Worm (Caenorhabditis elegans) whole organism, L2 larva: ENCODE results near the gene K02D10.3.
A peak's percentile ranks its signal among the peaks of the same experiment; 100 is the strongest.

Experiments
- C34F6.9 ChIP-seq: fragments of 150-350 bp; optimal IDR thresholded peaks from 2 replicates; lab custom pipeline; 2014; ENCODE audit warnings: missing biosample characterization, missing genetic modification characterization
- F13H6.1 ChIP-seq: sonication (generic microtip); optimal IDR thresholded peaks from 2 replicates; lab custom pipeline; 2016; ENCODE audit warnings: missing genetic modification characterization, missing compliant biosample characterization
- Y55F3AM.14 ChIP-seq: fragments of 200-800 bp; sonication (Bioruptor generic); optimal IDR thresholded peaks from 2 replicates; lab custom pipeline; 2018; ENCODE audit warnings: mild to moderate bottlenecking, missing genetic modification characterization, missing compliant biosample characterization
- ZK546.5 ChIP-seq: sonication (generic microtip); optimal IDR thresholded peaks from 2 replicates; lab custom pipeline; 2017; ENCODE audit warnings: missing biosample characterization, missing genetic modification characterization
- alr-1 ChIP-seq: fragments of 150-350 bp; optimal IDR thresholded peaks from 2 replicates; lab custom pipeline; 2014; ENCODE audit warnings: missing biosample characterization, missing genetic modification characterization
- aly-2 ChIP-seq: fragments of 150-350 bp; optimal IDR thresholded peaks from 2 replicates; lab custom pipeline; 2014; ENCODE audit warnings: missing biosample characterization, missing genetic modification characterization
- ama-1 ChIP-seq: fragments of 150-350 bp; optimal IDR thresholded peaks from 2 replicates; lab custom pipeline; 2018; ENCODE audit warnings: inconsistent platforms
- blmp-1 ChIP-seq: sonication (generic microtip); optimal IDR thresholded peaks from 2 replicates; lab custom pipeline; 2017; ENCODE audit warnings: missing genetic modification characterization, mild to moderate bottlenecking, missing compliant biosample characterization, antibody characterized with exemption, moderate library complexity; ENCODE audit not compliant: insufficient read depth
- ceh-82 ChIP-seq: fragments of 150-350 bp; optimal IDR thresholded peaks from 2 replicates; lab custom pipeline; 2014; ENCODE audit warnings: missing biosample characterization, missing genetic modification characterization
- crh-2 ChIP-seq: sonication (generic microtip); optimal IDR thresholded peaks from 2 replicates; lab custom pipeline; 2017; ENCODE audit warnings: missing biosample characterization, missing genetic modification characterization
- egl-27 ChIP-seq: sonication (generic microtip); optimal IDR thresholded peaks from 3 replicates; lab custom pipeline; 2017; ENCODE audit warnings: missing biosample characterization, missing genetic modification reagents, missing genetic modification characterization
- elt-1 ChIP-seq: fragments of 150-350 bp; optimal IDR thresholded peaks from 2 replicates; lab custom pipeline; 2014; ENCODE audit warnings: missing biosample characterization, missing genetic modification characterization
- elt-3 ChIP-seq: sonication (generic microtip); optimal IDR thresholded peaks from 2 replicates; lab custom pipeline; 2017; ENCODE audit warnings: missing biosample characterization, missing genetic modification characterization
- fos-1 ChIP-seq: fragments of 150-350 bp; optimal IDR thresholded peaks from 2 replicates; lab custom pipeline; 2014; ENCODE audit warnings: missing biosample characterization, missing genetic modification characterization
- gmeb-1 ChIP-seq: fragments of 150-350 bp; optimal IDR thresholded peaks from 2 replicates; lab custom pipeline; 2014; ENCODE audit warnings: missing biosample characterization, missing genetic modification characterization
- lin-11 ChIP-seq: fragments of 150-350 bp; sonication (generic microtip); optimal IDR thresholded peaks from 2 replicates; lab custom pipeline; 2014; ENCODE audit warnings: missing biosample characterization, missing genetic modification characterization, inconsistent platforms, mixed read lengths
- lin-39 ChIP-seq: fragments of 150-350 bp; optimal IDR thresholded peaks from 2 replicates; lab custom pipeline; 2014; ENCODE audit warnings: missing biosample characterization, missing genetic modification reagents, missing genetic modification characterization
- lsy-2 ChIP-seq, 2 experiments: fragments of 150-350 bp in 1 of 2; sonication (generic microtip) in 1 of 2; optimal IDR thresholded peaks; 2 replicates each; lab custom pipeline; 2014 to 2017; ENCODE audit warnings: missing biosample characterization in 2 of 2, missing genetic modification characterization in 2 of 2
- mab-5 ChIP-seq: fragments of 150-350 bp; optimal IDR thresholded peaks from 2 replicates; lab custom pipeline; 2014; ENCODE audit warnings: missing biosample characterization, missing genetic modification characterization
- mbf-1 ChIP-seq: sonication (generic microtip); optimal IDR thresholded peaks from 2 replicates; lab custom pipeline; 2017; ENCODE audit warnings: missing biosample characterization, missing genetic modification characterization
- mdl-1 ChIP-seq, 2 experiments: fragments of 150-350 bp in 1 of 2; sonication (generic microtip) in 1 of 2; optimal IDR thresholded peaks; 2 replicates each; lab custom pipeline; 2017; ENCODE audit warnings: missing biosample characterization in 2 of 2, missing genetic modification characterization in 2 of 2
- nhr-10 ChIP-seq: sonication (generic microtip); optimal IDR thresholded peaks from 2 replicates; lab custom pipeline; 2017; ENCODE audit warnings: missing biosample characterization, missing genetic modification characterization
- nhr-11 ChIP-seq: fragments of 150-350 bp; optimal IDR thresholded peaks from 2 replicates; lab custom pipeline; 2014; ENCODE audit warnings: missing biosample characterization, missing genetic modification characterization
- nhr-129 ChIP-seq: fragments of 150-350 bp; optimal IDR thresholded peaks from 2 replicates; lab custom pipeline; 2014; ENCODE audit warnings: missing biosample characterization, missing genetic modification characterization
- nhr-21 ChIP-seq: fragments of 150-350 bp; optimal IDR thresholded peaks from 2 replicates; lab custom pipeline; 2014; ENCODE audit warnings: missing biosample characterization, missing genetic modification characterization
- nhr-237 ChIP-seq: fragments of 150-350 bp; optimal IDR thresholded peaks from 2 replicates; lab custom pipeline; 2014; ENCODE audit warnings: missing biosample characterization, missing genetic modification characterization
- nhr-25 ChIP-seq: fragments of 150-350 bp; sonication (generic microtip); optimal IDR thresholded peaks from 3 replicates; lab custom pipeline; 2014; ENCODE audit warnings: missing biosample characterization, missing genetic modification characterization
- nhr-6 ChIP-seq: fragments of 150-350 bp; optimal IDR thresholded peaks from 2 replicates; lab custom pipeline; 2014; ENCODE audit warnings: missing biosample characterization, missing genetic modification characterization
- nhr-77 ChIP-seq: fragments of 150-350 bp; optimal IDR thresholded peaks from 2 replicates; lab custom pipeline; 2014; ENCODE audit warnings: missing biosample characterization, missing genetic modification characterization
- peb-1 ChIP-seq: fragments of 150-350 bp; optimal IDR thresholded peaks from 2 replicates; lab custom pipeline; 2014; ENCODE audit warnings: missing biosample characterization, missing genetic modification characterization
- sem-4 ChIP-seq: fragments of 150-350 bp; optimal IDR thresholded peaks from 2 replicates; lab custom pipeline; 2014; ENCODE audit warnings: missing biosample characterization, missing genetic modification reagents, missing genetic modification characterization
- sma-3 ChIP-seq: sonication (generic microtip); optimal IDR thresholded peaks from 2 replicates; lab custom pipeline; 2016; ENCODE audit warnings: missing genetic modification reagents, missing genetic modification characterization, missing compliant biosample characterization
- sma-9 ChIP-seq, 2 experiments: fragments of 150-350 bp in 1 of 2; sonication (generic microtip) in 1 of 2; optimal IDR thresholded peaks; 2 replicates each; lab custom pipeline; 2014 to 2016; ENCODE audit warnings: missing genetic modification characterization in 2 of 2, mild to moderate bottlenecking in 1 of 2, missing biosample characterization in 1 of 2, missing compliant biosample characterization in 1 of 2, missing genetic modification reagents in 1 of 2, moderate library complexity in 1 of 2
- snpc-4 ChIP-seq: fragments of 150-350 bp; optimal IDR thresholded peaks from 2 replicates; lab custom pipeline; 2014; ENCODE audit warnings: missing biosample characterization, missing genetic modification characterization
- unc-39 ChIP-seq: fragments of 150-350 bp; optimal IDR thresholded peaks from 2 replicates; lab custom pipeline; 2014; ENCODE audit warnings: missing biosample characterization, missing genetic modification characterization
- unc-55 ChIP-seq: fragments of 150-350 bp; sonication (generic microtip); optimal IDR thresholded peaks from 3 replicates; lab custom pipeline; 2014; ENCODE audit warnings: missing biosample characterization, missing genetic modification reagents, missing genetic modification characterization
- unc-62 ChIP-seq: fragments of 150-350 bp; optimal IDR thresholded peaks from 2 replicates; lab custom pipeline; 2014; ENCODE audit warnings: missing biosample characterization, missing genetic modification reagents, missing genetic modification characterization
- zag-1 ChIP-seq: fragments of 150-350 bp; optimal IDR thresholded peaks from 2 replicates; lab custom pipeline; 2014; ENCODE audit warnings: missing biosample characterization, missing genetic modification characterization
- ztf-1 ChIP-seq: fragments of 200-800 bp; sonication (Bioruptor generic); conservative IDR thresholded peaks from 2 replicates; pipeline ENCODE4 v1.3.6; 2022; ENCODE audit warnings: missing genetic modification characterization, missing compliant biosample characterization
- ztf-11 ChIP-seq: sonication (generic microtip); optimal IDR thresholded peaks from 2 replicates; lab custom pipeline; 2017; ENCODE audit warnings: missing biosample characterization, missing genetic modification characterization
- ztf-4 ChIP-seq: fragments of 150-350 bp; optimal IDR thresholded peaks from 2 replicates; lab custom pipeline; 2014; ENCODE audit warnings: missing biosample characterization, missing genetic modification characterization

Gene K02D10.3

ce11 chrIII:8771851-8772250 lies at the start of gene K02D10.3:
K02D10.3 (minus strand) TSS chrIII:8771951.
- TF ChIP-seq nhr-77 (no peak), ztf-4 (no peak), elt-3 (tag; lab: Kevin White, UChicago) (no peak), sma-9 (GFP tag; optimal IDR thresholded peaks at IDR 0.05; lab: Kevin White, UChicago) (no peak), sma-9 (tag; optimal IDR thresholded peaks at IDR 0.05; lab: Kevin White, UChicago) (no peak), aly-2 (tag; lab: Kevin White, UChicago) (no peak), unc-39 (tag; lab: Kevin White, UChicago) (no peak), sem-4 (tag; lab: Kevin White, UChicago) (no peak), Y55F3AM.14 (GFP tag; lab: Kevin White, UChicago) (no peak), peb-1 (tag; lab: Kevin White, UChicago) (no peak), ceh-82 (no peak), unc-55 (GFP tag; lab: Kevin White, UChicago) (no peak), elt-1 (tag; lab: Kevin White, UChicago) (no peak), snpc-4 (tag; lab: Kevin White, UChicago) (no peak), C34F6.9 (tag; lab: Kevin White, UChicago) (no peak), nhr-10 (tag; lab: Kevin White, UChicago) (no peak)

ce11 chrIII:8818599-8818998 lies 46.8 kb upstream of the K02D10.3 start, which contains the start of gene pat-2:
pat-2 (plus strand) TSS chrIII:8818899.
- TF ChIP-seq lin-39 (tag; lab: Kevin White, UChicago) (no peak), nhr-129 (tag; lab: Kevin White, UChicago) (no peak), nhr-237 (no peak), gmeb-1 (tag; lab: Kevin White, UChicago) (no peak), nhr-77 (no peak), lsy-2 (tag; optimal IDR thresholded peaks at IDR 0.05; lab: Kevin White, UChicago) (no peak), snpc-4 (tag; lab: Kevin White, UChicago) (no peak), ama-1 (lab: Kevin White, UChicago) (no peak)

DNA sequence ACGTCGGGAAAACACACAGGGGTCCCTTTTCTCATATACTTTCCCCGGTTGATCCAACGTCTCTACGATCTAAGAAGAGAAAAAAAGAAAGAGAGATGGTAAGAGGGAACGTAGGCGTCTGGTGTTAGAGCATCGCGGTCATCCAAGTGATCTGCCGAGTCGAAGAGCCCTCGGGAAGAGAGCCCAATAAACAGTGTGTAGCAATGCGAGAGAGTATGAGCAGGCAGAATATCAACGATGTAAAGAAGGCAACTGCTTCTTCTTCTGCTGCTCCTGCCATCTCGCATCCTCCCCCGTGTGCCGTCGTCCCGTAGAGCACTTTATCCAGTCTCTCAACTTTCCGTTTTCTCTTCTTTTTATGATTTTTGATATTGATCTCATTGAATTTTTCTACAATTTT lies 43.9 kb upstream of the K02D10.3 start:
- TF ChIP-seq nhr-129 (tag; lab: Kevin White, UChicago) (peak; percentile 45), F13H6.1 (tag; lab: Kevin White, UChicago) (peak; percentile 61), ztf-4 (no peak)

DNA sequence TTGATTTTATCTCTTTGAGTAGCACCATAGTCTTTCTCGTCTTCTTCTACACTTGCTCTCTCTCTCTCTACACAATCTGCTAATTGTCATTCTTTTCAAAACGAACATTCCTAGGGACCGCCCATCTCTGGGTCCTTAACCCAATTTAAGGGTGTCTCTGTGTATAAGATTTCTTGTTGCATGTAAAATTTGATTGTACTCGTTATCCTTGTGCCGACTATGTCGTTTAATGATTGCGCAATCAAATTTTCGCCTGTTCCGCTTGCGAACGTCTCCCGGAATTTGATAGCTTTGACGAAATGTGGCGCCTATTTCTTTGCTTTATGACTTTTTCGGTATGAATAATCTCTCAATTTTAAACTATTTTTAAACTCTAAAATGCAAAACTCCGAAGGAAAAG lies 39.4 kb upstream of the K02D10.3 start:
- peak; percentile 56 for TF ChIP-seq sem-4 (tag; lab: Kevin White, UChicago)
- no peak for TF ChIP-seq nhr-25 (tag; lab: Kevin White, UChicago)
- no peak for TF ChIP-seq nhr-11 (tag; lab: Kevin White, UChicago)
- TF ChIP-seq ztf-1, result no peak

- TF ChIP-seq F13H6.1 (tag; lab: Kevin White, UChicago) (peak; percentile 43), blmp-1 (no peak), nhr-129 (tag; lab: Kevin White, UChicago) (peak; percentile 73), fos-1 (tag; lab: Kevin White, UChicago) (no peak), crh-2 (tag; lab: Kevin White, UChicago) (peak; percentile 30), ama-1 (lab: Kevin White, UChicago) (peak; percentile 7), zag-1 (tag; lab: Kevin White, UChicago) (no peak), mdl-1 (tag; optimal IDR thresholded peaks at IDR 0.05; lab: Kevin White, UChicago) (no peak), alr-1 (tag; lab: Kevin White, UChicago) (no peak), nhr-10 (tag; lab: Kevin White, UChicago) (no peak), sma-9 (GFP tag; optimal IDR thresholded peaks at IDR 0.05; lab: Kevin White, UChicago) (peak; percentile 39), sma-9 (tag; optimal IDR thresholded peaks at IDR 0.05; lab: Kevin White, UChicago) (no peak), unc-62 (no peak), unc-55 (GFP tag; lab: Kevin White, UChicago) (peak; percentile 79), gmeb-1 (tag; lab: Kevin White, UChicago) (peak; percentile 92), nhr-21 (tag; lab: Kevin White, UChicago) (no peak), nhr-77 (no peak), sem-4 (tag; lab: Kevin White, UChicago) (no peak), nhr-237 (no peak), lin-11 (tag; lab: Kevin White, UChicago) (no peak), Y55F3AM.14 (GFP tag; lab: Kevin White, UChicago) (no peak), nhr-11 (tag; lab: Kevin White, UChicago) (no peak), mab-5 (tag; lab: Kevin White, UChicago) (no peak), egl-27 (tag; lab: Kevin White, UChicago) (no peak), elt-1 (tag; lab: Kevin White, UChicago) (no peak), nhr-25 (tag; lab: Kevin White, UChicago) (peak; percentile 1), ztf-11 (no peak), mbf-1 (tag; lab: Kevin White, UChicago) (no peak), ZK546.5 (tag; lab: Kevin White, UChicago) (no peak), C34F6.9 (tag; lab: Kevin White, UChicago) (peak; percentile 62), nhr-6 (tag; lab: Kevin White, UChicago) (no peak), ceh-82 (no peak), unc-39 (tag; lab: Kevin White, UChicago) (no peak), snpc-4 (tag; lab: Kevin White, UChicago) (no peak), sma-3 (GFP tag; lab: Kevin White, UChicago) (peak; percentile 19)
These were observed 37.7 kb upstream of the K02D10.3 start, which contains the start of gene prx-19 for ce11 chrIII:8809245-8809971. prx-19 (minus strand) TSS chrIII:8809295.
